Fruit fly (Drosophila melanogaster): ENCODE data around the gene ddbt.

DNA sequence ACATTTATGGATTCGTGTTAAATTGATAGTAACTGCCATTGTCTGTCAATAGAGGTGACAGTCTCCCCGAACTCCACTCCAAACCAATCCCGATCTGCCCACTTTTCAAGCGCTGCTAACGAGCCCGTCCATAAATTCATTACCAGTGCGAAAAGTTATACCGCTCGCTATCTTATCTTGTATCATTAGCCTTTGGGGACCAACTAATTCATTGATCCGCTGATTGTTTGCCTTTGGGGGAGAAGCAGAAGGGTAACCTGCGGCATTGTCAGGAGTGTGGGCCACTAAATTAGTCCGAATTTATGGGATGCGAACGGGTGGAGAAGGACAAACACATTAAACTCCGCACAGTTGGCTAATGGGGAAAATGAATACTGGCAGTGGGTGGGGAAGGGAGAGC is 20.3 kb downstream of the ddbt start:
- TF ChIP-seq pan (optimal IDR thresholded peaks at IDR 0.05) (no peak), Dll (optimal IDR thresholded peaks at IDR 0.05) (no peak), CG8478 (optimal IDR thresholded peaks at IDR 0.05) (no peak), psq (optimal IDR thresholded peaks at IDR 0.05) (no peak), usp (GFP tag; optimal IDR thresholded peaks at IDR 0.05) (no peak), EcR (GFP tag; optimal IDR thresholded peaks at IDR 0.05) (no peak)

All from whole organism.